Worm (Caenorhabditis elegans) whole organism, L2 larva: ENCODE results near the gene sek-5.

Source experiments
- C34F6.9 ChIP-seq: fragments of 150-350 bp; optimal IDR thresholded peaks from 2 replicates; lab custom pipeline; 2014; ENCODE audit warnings: missing biosample characterization, missing genetic modification characterization
- F13H6.1 ChIP-seq: sonication (generic microtip); optimal IDR thresholded peaks from 2 replicates; lab custom pipeline; 2016; ENCODE audit warnings: missing genetic modification characterization, missing compliant biosample characterization
- R02D3.7 ChIP-seq: fragments of 150-350 bp; optimal IDR thresholded peaks from 2 replicates; lab custom pipeline; 2014; ENCODE audit warnings: missing biosample characterization, missing genetic modification characterization
- Y55F3AM.14 ChIP-seq: fragments of 200-800 bp; sonication (Bioruptor generic); optimal IDR thresholded peaks from 2 replicates; lab custom pipeline; 2018; ENCODE audit warnings: mild to moderate bottlenecking, missing genetic modification characterization, missing compliant biosample characterization
- ZK546.5 ChIP-seq: sonication (generic microtip); optimal IDR thresholded peaks from 2 replicates; lab custom pipeline; 2017; ENCODE audit warnings: missing biosample characterization, missing genetic modification characterization
- alr-1 ChIP-seq: fragments of 150-350 bp; optimal IDR thresholded peaks from 2 replicates; lab custom pipeline; 2014; ENCODE audit warnings: missing biosample characterization, missing genetic modification characterization
- ama-1 ChIP-seq: fragments of 150-350 bp; optimal IDR thresholded peaks from 2 replicates; lab custom pipeline; 2018; ENCODE audit warnings: inconsistent platforms
- blmp-1 ChIP-seq: sonication (generic microtip); optimal IDR thresholded peaks from 2 replicates; lab custom pipeline; 2017; ENCODE audit warnings: missing genetic modification characterization, mild to moderate bottlenecking, missing compliant biosample characterization, antibody characterized with exemption, moderate library complexity; ENCODE audit not compliant: insufficient read depth
- crh-2 ChIP-seq: sonication (generic microtip); optimal IDR thresholded peaks from 2 replicates; lab custom pipeline; 2017; ENCODE audit warnings: missing biosample characterization, missing genetic modification characterization
- dmd-4 ChIP-seq: sonication (generic microtip); optimal IDR thresholded peaks from 2 replicates; lab custom pipeline; 2017; ENCODE audit warnings: missing biosample characterization, missing genetic modification characterization
- egl-27 ChIP-seq: sonication (generic microtip); optimal IDR thresholded peaks from 3 replicates; lab custom pipeline; 2017; ENCODE audit warnings: missing biosample characterization, missing genetic modification reagents, missing genetic modification characterization
- elt-1 ChIP-seq: fragments of 150-350 bp; optimal IDR thresholded peaks from 2 replicates; lab custom pipeline; 2014; ENCODE audit warnings: missing biosample characterization, missing genetic modification characterization
- fos-1 ChIP-seq: fragments of 150-350 bp; optimal IDR thresholded peaks from 2 replicates; lab custom pipeline; 2014; ENCODE audit warnings: missing biosample characterization, missing genetic modification characterization
- lin-11 ChIP-seq: fragments of 150-350 bp; sonication (generic microtip); optimal IDR thresholded peaks from 2 replicates; lab custom pipeline; 2014; ENCODE audit warnings: missing biosample characterization, missing genetic modification characterization, inconsistent platforms, mixed read lengths
- lin-13 ChIP-seq: fragments of 150-350 bp; optimal IDR thresholded peaks from 2 replicates; lab custom pipeline; 2014; ENCODE audit warnings: missing biosample characterization, missing genetic modification reagents, missing genetic modification characterization
- lin-39 ChIP-seq: fragments of 150-350 bp; optimal IDR thresholded peaks from 2 replicates; lab custom pipeline; 2014; ENCODE audit warnings: missing biosample characterization, missing genetic modification reagents, missing genetic modification characterization
- lsy-2 ChIP-seq, 2 experiments: fragments of 150-350 bp in 1 of 2; sonication (generic microtip) in 1 of 2; optimal IDR thresholded peaks; 2 replicates each; lab custom pipeline; 2014 to 2017; ENCODE audit warnings: missing biosample characterization in 2 of 2, missing genetic modification characterization in 2 of 2
- mab-5 ChIP-seq: fragments of 150-350 bp; optimal IDR thresholded peaks from 2 replicates; lab custom pipeline; 2014; ENCODE audit warnings: missing biosample characterization, missing genetic modification characterization
- mbf-1 ChIP-seq: sonication (generic microtip); optimal IDR thresholded peaks from 2 replicates; lab custom pipeline; 2017; ENCODE audit warnings: missing biosample characterization, missing genetic modification characterization
- mdl-1 ChIP-seq, 2 experiments: fragments of 150-350 bp in 1 of 2; sonication (generic microtip) in 1 of 2; optimal IDR thresholded peaks; 2 replicates each; lab custom pipeline; 2017; ENCODE audit warnings: missing biosample characterization in 2 of 2, missing genetic modification characterization in 2 of 2
- nhr-11 ChIP-seq: fragments of 150-350 bp; optimal IDR thresholded peaks from 2 replicates; lab custom pipeline; 2014; ENCODE audit warnings: missing biosample characterization, missing genetic modification characterization
- nhr-12 ChIP-seq: fragments of 150-350 bp; optimal IDR thresholded peaks from 2 replicates; lab custom pipeline; 2014; ENCODE audit warnings: missing biosample characterization, missing genetic modification characterization
- nhr-129 ChIP-seq: fragments of 150-350 bp; optimal IDR thresholded peaks from 2 replicates; lab custom pipeline; 2014; ENCODE audit warnings: missing biosample characterization, missing genetic modification characterization
- nhr-21 ChIP-seq: fragments of 150-350 bp; optimal IDR thresholded peaks from 2 replicates; lab custom pipeline; 2014; ENCODE audit warnings: missing biosample characterization, missing genetic modification characterization
- nhr-23 ChIP-seq: fragments of 150-350 bp; optimal IDR thresholded peaks from 2 replicates; lab custom pipeline; 2014; ENCODE audit warnings: missing biosample characterization, missing genetic modification reagents, missing genetic modification characterization
- nhr-237 ChIP-seq: fragments of 150-350 bp; optimal IDR thresholded peaks from 2 replicates; lab custom pipeline; 2014; ENCODE audit warnings: missing biosample characterization, missing genetic modification characterization
- nhr-25 ChIP-seq: fragments of 150-350 bp; sonication (generic microtip); optimal IDR thresholded peaks from 3 replicates; lab custom pipeline; 2014; ENCODE audit warnings: missing biosample characterization, missing genetic modification characterization
- nhr-6 ChIP-seq: fragments of 150-350 bp; optimal IDR thresholded peaks from 2 replicates; lab custom pipeline; 2014; ENCODE audit warnings: missing biosample characterization, missing genetic modification characterization
- nhr-77 ChIP-seq: fragments of 150-350 bp; optimal IDR thresholded peaks from 2 replicates; lab custom pipeline; 2014; ENCODE audit warnings: missing biosample characterization, missing genetic modification characterization
- peb-1 ChIP-seq: fragments of 150-350 bp; optimal IDR thresholded peaks from 2 replicates; lab custom pipeline; 2014; ENCODE audit warnings: missing biosample characterization, missing genetic modification characterization
- sma-3 ChIP-seq: sonication (generic microtip); optimal IDR thresholded peaks from 2 replicates; lab custom pipeline; 2016; ENCODE audit warnings: missing genetic modification reagents, missing genetic modification characterization, missing compliant biosample characterization
- sma-9 ChIP-seq, 2 experiments: fragments of 150-350 bp in 1 of 2; sonication (generic microtip) in 1 of 2; optimal IDR thresholded peaks; 2 replicates each; lab custom pipeline; 2014 to 2016; ENCODE audit warnings: missing genetic modification characterization in 2 of 2, mild to moderate bottlenecking in 1 of 2, missing biosample characterization in 1 of 2, missing compliant biosample characterization in 1 of 2, missing genetic modification reagents in 1 of 2, moderate library complexity in 1 of 2
- snpc-4 ChIP-seq: fragments of 150-350 bp; optimal IDR thresholded peaks from 2 replicates; lab custom pipeline; 2014; ENCODE audit warnings: missing biosample characterization, missing genetic modification characterization
- unc-55 ChIP-seq: fragments of 150-350 bp; sonication (generic microtip); optimal IDR thresholded peaks from 3 replicates; lab custom pipeline; 2014; ENCODE audit warnings: missing biosample characterization, missing genetic modification reagents, missing genetic modification characterization
- unc-62 ChIP-seq: fragments of 150-350 bp; optimal IDR thresholded peaks from 2 replicates; lab custom pipeline; 2014; ENCODE audit warnings: missing biosample characterization, missing genetic modification reagents, missing genetic modification characterization
- zag-1 ChIP-seq: fragments of 150-350 bp; optimal IDR thresholded peaks from 2 replicates; lab custom pipeline; 2014; ENCODE audit warnings: missing biosample characterization, missing genetic modification characterization
- ztf-4 ChIP-seq: fragments of 150-350 bp; optimal IDR thresholded peaks from 2 replicates; lab custom pipeline; 2014; ENCODE audit warnings: missing biosample characterization, missing genetic modification characterization

sek-5 gene

ce11 chrX:5336498-5336897 lies 40.9 kb upstream of the sek-5 start (continued):
- TF ChIP-seq dmd-4 (tag; lab: Kevin White, UChicago): no peak
- TF ChIP-seq, all 48 proteins: peak for 21

- TF ChIP-seq fos-1 (peak; percentile 14), nhr-129 (no peak), blmp-1 (tag; lab: Kevin White, UChicago) (peak; percentile 87), Y55F3AM.14 (GFP tag; lab: Kevin White, UChicago) (no peak), lin-13 (no peak), mdl-1 (tag; optimal IDR thresholded peaks at IDR 0.05; lab: Kevin White, UChicago) (no peak), dmd-4 (tag; lab: Kevin White, UChicago) (no peak), sma-3 (GFP tag; lab: Kevin White, UChicago) (no peak), ama-1 (lab: Kevin White, UChicago) (no peak), nhr-23 (tag; lab: Kevin White, UChicago) (no peak), peb-1 (no peak), nhr-237 (tag; lab: Kevin White, UChicago) (no peak), lsy-2 (tag; optimal IDR thresholded peaks at IDR 0.05; lab: Kevin White, UChicago) (no peak), sma-9 (GFP tag; optimal IDR thresholded peaks at IDR 0.05; lab: Kevin White, UChicago) (no peak), sma-9 (tag; optimal IDR thresholded peaks at IDR 0.05; lab: Kevin White, UChicago) (no peak), ZK546.5 (no peak), alr-1 (tag; lab: Kevin White, UChicago) (no peak), nhr-21 (peak; percentile 24), nhr-77 (tag; lab: Kevin White, UChicago) (no peak)
These were observed 39.4 kb upstream of the sek-5 start, which contains the start of gene C26B9.3 for ce11 chrX:5337959-5338358. Gene C26B9.3, plus strand, starts transcription at chrX:5338301.

- TF ChIP-seq ztf-4 (no peak), mab-5 (tag; lab: Kevin White, UChicago) (no peak), lin-13 (no peak), lin-39 (tag; lab: Kevin White, UChicago) (no peak), blmp-1 (tag; lab: Kevin White, UChicago) (peak; percentile 94), nhr-11 (tag; lab: Kevin White, UChicago) (no peak), peb-1 (no peak), dmd-4 (tag; lab: Kevin White, UChicago) (no peak), fos-1 (no peak), nhr-23 (tag; lab: Kevin White, UChicago) (no peak), unc-62 (GFP tag; lab: Kevin White, UChicago) (peak; percentile 9), ama-1 (lab: Kevin White, UChicago) (no peak), nhr-6 (no peak), egl-27 (tag; lab: Kevin White, UChicago) (peak; percentile 15), lin-11 (no peak), ZK546.5 (no peak), nhr-77 (tag; lab: Kevin White, UChicago) (no peak), nhr-25 (tag; lab: Kevin White, UChicago) (peak; percentile 69), sma-3 (GFP tag; lab: Kevin White, UChicago) (peak; percentile 16), nhr-129 (no peak), nhr-21 (peak; percentile 17), sma-9 (GFP tag; optimal IDR thresholded peaks at IDR 0.05; lab: Kevin White, UChicago) (peak; percentile 45), sma-9 (tag; optimal IDR thresholded peaks at IDR 0.05; lab: Kevin White, UChicago) (no peak), snpc-4 (tag; lab: Kevin White, UChicago) (no peak)
These were observed 38.0 kb upstream of the sek-5 start for ce11 chrX:5339357-5339756.

- no peak for TF ChIP-seq sma-9 (GFP tag; optimal IDR thresholded peaks at IDR 0.05; lab: Kevin White, UChicago)
- TF ChIP-seq sma-9 (tag; optimal IDR thresholded peaks at IDR 0.05; lab: Kevin White, UChicago): no peak
- no peak for TF ChIP-seq unc-55 (GFP tag; lab: Kevin White, UChicago)
- no peak for TF ChIP-seq fos-1
- TF ChIP-seq ama-1 (lab: Kevin White, UChicago): no peak
- no peak for TF ChIP-seq ZK546.5
- no peak for TF ChIP-seq snpc-4 (tag; lab: Kevin White, UChicago)
- no peak for TF ChIP-seq lin-39 (tag; lab: Kevin White, UChicago)
- TF ChIP-seq lsy-2 (tag; optimal IDR thresholded peaks at IDR 0.05; lab: Kevin White, UChicago): no peak
These were observed 37.5 kb upstream of the sek-5 start, which contains the start of gene C26B9.2 for ce11 chrX:5339889-5340288. Gene C26B9.2, plus strand, starts transcription at chrX:5340189.

- no peak for TF ChIP-seq unc-62 (GFP tag; lab: Kevin White, UChicago)
- TF ChIP-seq alr-1 (tag; lab: Kevin White, UChicago): no peak
- no peak for TF ChIP-seq elt-1 (tag; lab: Kevin White, UChicago)
- TF ChIP-seq ama-1 (lab: Kevin White, UChicago): no peak
- no peak for TF ChIP-seq F13H6.1 (tag; lab: Kevin White, UChicago)
- TF ChIP-seq nhr-237 (tag; lab: Kevin White, UChicago): no peak
- no peak for TF ChIP-seq nhr-23 (tag; lab: Kevin White, UChicago)
- TF ChIP-seq R02D3.7 (tag; lab: Kevin White, UChicago): no peak
- no peak for TF ChIP-seq peb-1
- no peak for TF ChIP-seq zag-1 (tag; lab: Kevin White, UChicago)
- no peak for TF ChIP-seq nhr-11 (tag; lab: Kevin White, UChicago)
- no peak for TF ChIP-seq crh-2 (tag; lab: Kevin White, UChicago)
- TF ChIP-seq lin-11: no peak
- TF ChIP-seq nhr-12: no peak
- no peak for TF ChIP-seq snpc-4 (tag; lab: Kevin White, UChicago)
- TF ChIP-seq C34F6.9 (tag; lab: Kevin White, UChicago): no peak
- no peak for TF ChIP-seq mbf-1 (tag; lab: Kevin White, UChicago)
- TF ChIP-seq lsy-2 (tag; optimal IDR thresholded peaks at IDR 0.05; lab: Kevin White, UChicago): no peak
- TF ChIP-seq lin-13: no peak
These were observed 35.4 kb upstream of the sek-5 start, which contains the start of gene C26B9.7 for ce11 chrX:5342007-5342406. Gene C26B9.7, plus strand, starts transcription at chrX:5342307.
